Worm (Caenorhabditis elegans) whole organism, L1 larva: ENCODE measurements around the gene R10E11.9.

Source experiments
- dsc-1 ChIP-seq: sonication (generic microtip); optimal IDR thresholded peaks from 2 replicates; lab custom pipeline; 2016; ENCODE audit warnings: mild to moderate bottlenecking, missing genetic modification characterization, missing compliant biosample characterization
- lin-39 ChIP-seq: fragments of 150-350 bp; optimal IDR thresholded peaks from 2 replicates; lab custom pipeline; 2014; ENCODE audit warnings: missing biosample characterization, missing genetic modification reagents, missing genetic modification characterization
- sptf-1 ChIP-seq: fragments of 150-350 bp; optimal IDR thresholded peaks from 2 replicates; lab custom pipeline; 2014; ENCODE audit warnings: missing biosample characterization, missing genetic modification characterization

- TF ChIP-seq lin-39 (tag; lab: Kevin White, UChicago) (no peak), sptf-1 (tag; lab: Kevin White, UChicago) (no peak), dsc-1 (tag; lab: Kevin White, UChicago) (no peak)
Observed at ce11 chrIII:9798478-9799157, 5.2 kb upstream of the R10E11.9 start, which contains the start of gene ZK632.2.
